Worm (Caenorhabditis elegans) whole organism, midembryonic: Measurements from ENCODE around the gene C56G3.2.
"Not testable (repeated sequence)": the region's sequence is repeated elsewhere in the genome, so short reads cannot be mapped to it uniquely, and the experiment has no call there.

Experiments used
- T22C8.4 ChIP-seq: fragments of 200-800 bp; sonication (Bioruptor generic); IDR thresholded peaks from 2 replicates; pipeline ENCODE4 v1.3.6; 2022; ENCODE audit warnings: missing genetic modification characterization, missing compliant biosample characterization
- cog-1 ChIP-seq: sonication (generic microtip); optimal IDR thresholded peaks from 2 replicates; lab custom pipeline; 2016; ENCODE audit warnings: missing genetic modification characterization, missing compliant biosample characterization
- flt-1 ChIP-seq: fragments of 200-800 bp; sonication (Bioruptor generic); IDR thresholded peaks from 2 replicates; pipeline ENCODE4 v1.3.6; 2022; ENCODE audit warnings: missing genetic modification characterization, missing compliant biosample characterization
- klf-2 ChIP-seq: fragments of 200-800 bp; sonication (Bioruptor generic); conservative IDR thresholded peaks from 2 replicates; pipeline ENCODE4 v1.3.6; 2022; ENCODE audit warnings: missing genetic modification reagents, missing genetic modification characterization, missing compliant biosample characterization
- med-1 ChIP-seq: sonication (generic microtip); optimal IDR thresholded peaks from 2 replicates; lab custom pipeline; 2017; ENCODE audit warnings: missing genetic modification characterization, mild to moderate bottlenecking, missing compliant biosample characterization, antibody characterized with exemption, missing genetic modification reagents; ENCODE audit not compliant: insufficient read depth
- ref-1 ChIP-seq: fragments of 200-800 bp; sonication (Bioruptor generic); conservative IDR thresholded peaks from 2 replicates; pipeline ENCODE4 v1.3.6; 2022; ENCODE audit warnings: missing genetic modification reagents, missing genetic modification characterization, missing compliant biosample characterization
- tab-1 ChIP-seq: fragments of 200-800 bp; sonication (Bioruptor generic); IDR thresholded peaks from 2 replicates; pipeline ENCODE4 v1.3.6; 2022; ENCODE audit warnings: missing genetic modification characterization, missing compliant biosample characterization
- ztf-23 ChIP-seq: fragments of 200-800 bp; sonication (Bioruptor generic); IDR thresholded peaks from 2 replicates; pipeline ENCODE4 v1.3.6; 2022; ENCODE audit warnings: missing genetic modification reagents, missing genetic modification characterization, missing compliant biosample characterization
- ztf-29 ChIP-seq: fragments of 200-800 bp; sonication (Bioruptor generic); IDR thresholded peaks from 2 replicates; pipeline ENCODE4 v1.3.6; 2022; ENCODE audit warnings: missing genetic modification reagents, missing genetic modification characterization, missing compliant biosample characterization

C56G3.2 gene

DNA sequence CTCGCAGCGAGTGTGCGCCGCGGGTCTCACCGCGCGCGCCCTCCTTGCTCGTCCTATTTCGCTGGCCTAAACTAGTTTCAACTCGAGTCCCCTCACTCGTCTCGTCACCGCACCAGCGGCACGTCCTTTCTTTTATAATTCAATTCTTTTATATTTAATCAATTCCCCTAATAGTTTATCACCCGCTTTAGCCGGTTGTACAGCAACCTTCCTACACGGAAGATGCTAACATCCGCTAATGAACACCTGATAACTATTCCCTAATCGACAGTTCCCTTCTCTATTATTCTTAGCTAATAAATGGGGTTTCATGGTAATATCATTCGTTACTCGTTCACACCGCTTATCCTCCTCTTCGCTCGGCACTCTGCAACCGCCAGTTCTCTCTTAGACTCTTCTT lies at the start of gene C56G3.2:
Gene C56G3.2, plus strand, starts transcription at position 301 of the 400 bp plus-strand sequence.
- TF ChIP-seq ref-1; T22C8.4 (GFP tag; lab: Robert Waterston, UW); med-1: not testable (repeated sequence)

DNA sequence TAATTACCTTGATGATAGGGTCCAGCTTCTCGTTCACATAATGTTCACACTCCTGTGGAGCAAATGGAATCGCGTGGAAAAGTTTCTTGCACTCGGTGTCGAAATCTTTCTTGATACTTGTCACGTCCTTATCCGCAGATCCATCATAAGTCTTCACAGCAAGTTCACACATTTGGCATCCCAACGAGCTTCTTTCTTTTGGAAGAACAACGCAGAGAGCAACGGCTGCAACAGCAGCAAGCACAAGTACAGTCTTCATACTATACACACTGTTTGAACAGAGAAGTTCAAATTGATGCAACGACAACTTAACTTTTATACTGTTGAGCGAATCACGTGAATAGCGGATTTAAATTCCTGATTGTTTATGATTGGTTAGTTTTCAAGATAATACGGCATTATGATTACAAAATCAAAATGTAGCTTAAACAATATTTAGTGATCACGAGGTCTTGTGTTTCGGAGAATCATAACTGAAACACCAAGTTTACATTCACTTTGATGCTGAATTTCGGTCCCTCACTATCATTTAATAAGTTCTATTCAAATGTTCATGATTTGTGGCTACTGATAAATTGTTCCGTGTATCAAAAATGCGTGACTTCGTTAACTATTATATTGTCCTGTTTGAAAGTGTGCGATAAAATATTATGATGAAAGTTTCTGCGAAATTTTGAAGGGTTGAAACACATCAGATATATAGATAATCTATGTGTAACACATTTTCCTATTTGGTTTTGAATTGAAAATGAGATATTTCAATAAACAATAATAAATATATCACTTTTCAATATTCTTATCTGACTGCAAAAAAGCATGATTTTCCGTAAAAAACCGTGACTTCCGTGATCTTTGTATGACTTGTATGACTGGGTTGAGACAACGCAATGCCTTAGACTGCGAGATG lies 48.6 kb upstream of the C56G3.2 start, which contains the start of the genes spp-2 and spp-6:
Gene spp-2, minus strand, starts transcription at position 334 of the 907 bp plus-strand sequence.
Gene spp-6, plus strand, starts transcription at position 857 of the 907 bp plus-strand sequence.
- TF ChIP-seq ref-1 (no peak), ztf-23 (GFP tag; lab: Robert Waterston, UW) (no peak), tab-1 (GFP tag; lab: Robert Waterston, UW) (no peak), flt-1 (no peak), cog-1 (no peak), T22C8.4 (GFP tag; lab: Robert Waterston, UW) (no peak), klf-2 (GFP tag; lab: Robert Waterston, UW) (no peak), med-1 (no peak)

DNA sequence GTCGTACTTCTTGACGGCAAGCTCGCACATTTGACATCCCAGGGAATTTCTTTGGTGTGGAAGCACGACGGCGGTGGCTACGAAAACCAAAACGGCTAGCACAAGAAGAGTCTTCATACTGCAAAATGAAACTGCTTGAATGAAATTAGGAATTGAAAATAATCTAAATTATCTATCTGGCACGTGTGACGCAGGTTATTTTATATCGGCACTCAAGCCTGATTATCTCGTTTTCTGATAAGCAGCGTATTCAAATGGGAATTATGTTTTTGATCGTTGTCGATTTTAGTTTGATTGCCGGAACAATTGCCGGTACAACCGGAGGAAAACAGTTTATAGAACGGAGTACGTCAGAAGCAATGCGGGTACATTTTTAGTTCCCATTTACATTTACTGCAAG lies 46.7 kb upstream of the C56G3.2 start, which contains the start of gene spp-4:
Gene spp-4, minus strand, starts transcription at position 118 of the 400 bp plus-strand sequence.
- TF ChIP-seq cog-1 (no peak), T22C8.4 (GFP tag; lab: Robert Waterston, UW) (no peak), ref-1 (no peak), med-1 (no peak), ztf-23 (GFP tag; lab: Robert Waterston, UW) (no peak), ztf-29 (GFP tag; lab: Robert Waterston, UW) (no peak), tab-1 (GFP tag; lab: Robert Waterston, UW) (no peak), klf-2 (GFP tag; lab: Robert Waterston, UW) (no peak), flt-1 (no peak)

DNA sequence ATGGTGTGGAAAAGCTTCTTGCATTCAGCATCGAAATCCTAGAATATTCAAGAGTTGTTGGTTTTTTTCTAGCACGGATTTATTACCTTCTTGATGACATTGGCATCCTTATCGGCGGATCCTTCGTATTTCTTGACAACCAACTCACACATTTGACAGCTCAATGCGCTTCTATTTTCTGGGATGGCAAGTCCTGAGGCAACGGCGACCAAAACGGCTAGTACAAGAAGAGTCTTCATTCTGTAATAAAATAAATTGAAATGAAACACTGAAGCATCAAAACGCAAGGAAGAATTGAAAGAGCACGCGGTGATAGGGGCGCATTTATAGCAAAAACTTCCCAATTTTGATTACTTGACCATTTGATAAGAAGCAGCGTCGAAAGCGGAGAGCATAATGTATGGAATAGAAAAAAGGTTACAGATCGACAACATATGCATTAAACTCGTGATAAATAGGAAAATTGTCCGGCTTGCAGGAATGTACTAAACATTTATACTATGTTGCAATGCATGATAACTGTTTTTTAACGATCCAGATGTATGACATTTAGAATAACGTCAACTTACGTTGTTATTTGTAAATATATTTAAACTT lies 45.2 kb upstream of the C56G3.2 start, which contains the start of gene spp-5:
Gene spp-5, minus strand, starts transcription at position 240 of the 597 bp plus-strand sequence.
- TF ChIP-seq ztf-29 (GFP tag; lab: Robert Waterston, UW) = no peak
- TF ChIP-seq klf-2 (GFP tag; lab: Robert Waterston, UW) = no peak
- no peak for TF ChIP-seq ref-1

DNA sequence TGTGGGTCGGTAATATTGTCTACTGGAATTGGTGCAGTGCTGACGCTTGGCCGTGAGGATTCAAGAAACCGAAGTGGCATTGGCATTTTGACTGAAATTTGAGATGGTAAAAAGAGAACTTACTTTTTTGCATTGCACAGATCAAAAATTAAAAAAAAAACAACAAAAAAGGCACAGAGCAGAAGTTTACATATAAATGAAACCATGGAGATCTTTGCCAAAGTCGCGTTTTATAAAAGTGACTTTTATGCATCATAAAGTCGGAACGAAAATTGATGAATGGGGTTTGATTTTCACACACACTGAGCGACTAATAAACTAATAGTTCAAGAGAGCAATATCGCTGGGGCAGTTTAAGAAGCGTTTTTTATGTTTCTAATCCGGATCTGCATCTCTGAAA lies 43.0 kb upstream of the C56G3.2 start, which contains the start of gene T08A9.13:
Gene T08A9.13, minus strand, starts transcription at position 101 of the 400 bp plus-strand sequence.
- TF ChIP-seq ztf-29 (GFP tag; lab: Robert Waterston, UW) (no peak), klf-2 (GFP tag; lab: Robert Waterston, UW) (no peak), flt-1 (no peak), med-1 (no peak), ref-1 (no peak)

DNA sequence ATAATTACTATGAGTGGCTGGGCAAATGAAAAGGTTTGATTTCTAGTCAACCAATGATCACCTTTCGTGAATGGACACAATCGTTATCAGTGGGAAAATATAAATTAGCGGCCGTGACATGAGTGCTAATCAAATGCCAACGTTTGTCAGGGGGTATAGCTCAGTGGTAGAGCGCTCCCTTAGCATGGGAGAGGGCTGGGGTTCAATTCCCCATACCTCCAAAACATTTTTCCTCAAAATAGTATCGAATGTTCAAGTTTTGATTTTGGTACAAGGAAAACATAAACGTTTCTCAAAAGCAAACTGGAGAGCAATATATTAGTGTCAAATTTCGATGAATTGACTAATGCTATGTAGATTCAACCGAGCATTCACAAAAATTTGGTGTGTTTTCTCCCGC lies 41.8 kb upstream of the C56G3.2 start:
- no peak for TF ChIP-seq med-1
- TF ChIP-seq ref-1 = 0 out of 2 replicates have a peak, but pooled peaks have one; percentile 52
- peak; percentile 65; the same call in 1 of the 2 replicates for TF ChIP-seq tab-1 (GFP tag; lab: Robert Waterston, UW)
- no peak for TF ChIP-seq cog-1
- TF ChIP-seq ztf-23 (GFP tag; lab: Robert Waterston, UW) = peak; percentile 56; the same call in 1 of the 2 replicates
- TF ChIP-seq ztf-29 (GFP tag; lab: Robert Waterston, UW) = no peak
- TF ChIP-seq T22C8.4 (GFP tag; lab: Robert Waterston, UW) = no peak

DNA sequence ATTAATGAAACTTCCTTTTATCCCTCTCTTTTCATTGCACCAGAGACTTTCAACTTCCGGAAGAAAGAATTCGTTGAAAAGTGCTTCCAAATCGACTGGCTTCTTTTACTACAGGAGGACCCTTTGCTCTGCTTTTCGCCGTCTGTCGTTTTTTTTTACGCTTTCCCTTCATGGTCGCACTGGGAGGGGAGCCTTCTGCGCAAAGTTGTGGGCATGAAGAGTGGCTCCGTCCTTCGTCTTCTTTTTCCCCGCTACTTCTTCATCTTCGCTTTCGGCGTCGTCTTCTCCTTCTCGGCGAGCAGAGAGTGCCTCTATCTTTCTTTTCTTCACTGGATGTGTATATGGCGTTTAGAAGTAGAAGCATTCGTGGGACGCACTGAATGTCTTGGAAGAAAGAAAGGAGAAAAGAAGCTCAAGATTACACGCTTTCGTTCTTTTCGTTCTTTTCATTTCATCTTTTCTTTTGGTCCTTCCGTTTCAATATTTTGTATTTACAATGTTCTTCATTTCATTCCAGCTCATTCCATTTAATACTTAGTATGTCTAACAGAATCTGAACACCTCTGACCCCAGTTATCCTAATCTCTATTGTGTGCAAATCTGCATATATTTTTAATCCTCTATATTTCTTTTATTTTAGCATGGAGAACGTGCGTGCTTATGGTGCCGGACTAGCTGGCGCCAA lies 38.3 kb upstream of the C56G3.2 start, which contains the start of gene sng-1:
Gene sng-1, plus strand, starts transcription at position 635 of the 685 bp plus-strand sequence.
- TF ChIP-seq med-1 = no peak
- TF ChIP-seq flt-1 = no peak
- TF ChIP-seq T22C8.4 (GFP tag; lab: Robert Waterston, UW) = no peak
- no peak for TF ChIP-seq klf-2 (GFP tag; lab: Robert Waterston, UW)
- TF ChIP-seq ztf-23 (GFP tag; lab: Robert Waterston, UW) = no peak
- TF ChIP-seq tab-1 (GFP tag; lab: Robert Waterston, UW) = no peak
- TF ChIP-seq ztf-29 (GFP tag; lab: Robert Waterston, UW) = no peak
- TF ChIP-seq cog-1 = no peak
- no peak for TF ChIP-seq ref-1

DNA sequence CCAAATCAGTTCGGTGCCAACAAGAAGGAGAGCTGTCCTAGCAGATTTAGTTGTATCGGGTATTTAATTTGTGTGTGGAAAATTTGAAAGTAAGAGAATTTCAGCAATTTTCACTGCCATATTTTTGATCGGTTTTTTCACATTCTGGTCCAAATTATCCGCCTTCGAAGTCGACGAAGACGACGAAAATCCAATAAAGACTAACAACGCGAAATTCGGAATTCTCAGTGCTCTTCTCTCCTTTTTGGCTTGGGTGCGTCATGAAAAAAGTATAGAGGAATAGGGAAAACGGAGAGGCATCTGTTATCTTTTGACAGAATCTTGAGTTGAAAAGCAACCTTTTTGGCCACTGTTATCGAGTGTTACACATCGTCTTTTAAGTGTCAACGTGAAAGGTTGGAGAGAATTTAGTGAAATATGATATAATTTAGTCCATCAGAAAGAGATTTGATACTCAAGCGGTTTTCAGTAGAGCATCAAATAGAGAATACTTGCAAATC lies 37.3 kb upstream of the C56G3.2 start:
- no peak for TF ChIP-seq flt-1
- no peak for TF ChIP-seq ref-1
- TF ChIP-seq cog-1 = no peak
- TF ChIP-seq tab-1 (GFP tag; lab: Robert Waterston, UW) = no peak
- no peak for TF ChIP-seq ztf-29 (GFP tag; lab: Robert Waterston, UW)
- no peak for TF ChIP-seq T22C8.4 (GFP tag; lab: Robert Waterston, UW)
- no peak for TF ChIP-seq med-1
- TF ChIP-seq klf-2 (GFP tag; lab: Robert Waterston, UW) = no peak
- no peak for TF ChIP-seq ztf-23 (GFP tag; lab: Robert Waterston, UW)

DNA sequence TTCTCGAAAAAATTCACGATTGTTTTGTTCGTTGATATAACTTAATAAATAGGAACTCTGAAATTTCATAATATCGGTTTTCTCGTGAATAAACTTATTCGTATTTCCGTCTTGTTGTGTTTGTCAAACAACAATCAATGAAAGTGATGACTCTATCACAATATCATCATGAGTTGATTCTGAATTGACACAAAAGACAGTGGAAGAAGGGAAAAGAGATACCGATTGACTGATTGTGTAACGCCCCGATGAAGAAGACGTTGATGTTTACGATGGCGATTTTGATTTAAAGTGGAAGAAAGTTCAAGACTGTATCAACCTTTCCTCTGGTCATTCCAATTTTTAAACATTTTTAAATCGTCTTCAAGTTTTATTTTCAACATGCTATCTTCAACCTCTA lies 35.8 kb upstream of the C56G3.2 start, which contains the start of gene ttr-59:
Gene ttr-59, plus strand, starts transcription at position 218 of the 400 bp plus-strand sequence.
- TF ChIP-seq flt-1 = no peak
- no peak for TF ChIP-seq med-1
- TF ChIP-seq ztf-23 (GFP tag; lab: Robert Waterston, UW) = no peak
